Worm (Caenorhabditis elegans): ENCODE measurements around the gene nlp-66.

- TF ChIP-seq nhr-76 (tag; optimal IDR thresholded peaks at IDR 0.05): no peak
- no peak for TF ChIP-seq lir-3 (tag; optimal IDR thresholded peaks at IDR 0.05)
- no peak for TF ChIP-seq unc-39 (tag; optimal IDR thresholded peaks at IDR 0.05)
- no peak for TF ChIP-seq nhr-11 (tag; optimal IDR thresholded peaks at IDR 0.05)
- no peak for TF ChIP-seq lin-13 (GFP tag; optimal IDR thresholded peaks at IDR 0.05)
- TF ChIP-seq nhr-25 (tag; optimal IDR thresholded peaks at IDR 0.05; ENCODE audit: borderline replicate concordance, insufficient read depth): no peak
- TF ChIP-seq mdt-29 (GFP tag; IDR thresholded peaks at IDR 0.05): no peak
- no peak for TF ChIP-seq ztf-11 (tag; optimal IDR thresholded peaks at IDR 0.05)
- no peak for TF ChIP-seq unc-62 (GFP tag; optimal IDR thresholded peaks at IDR 0.05 in 1 of 2)
- no peak for TF ChIP-seq unc-62 (tag; optimal IDR thresholded peaks at IDR 0.05)
- no peak for TF ChIP-seq ZK337.2 (GFP tag; IDR thresholded peaks at IDR 0.05)
- no peak for TF ChIP-seq skn-1 (tag; optimal IDR thresholded peaks at IDR 0.05)
Measured at ce11 chrX:11151494-11151893, 34.9 kb upstream of the nlp-66 start.
